Worm (Caenorhabditis elegans) whole organism, L1 larva: Measurements from ENCODE around the gene uda-1.

Experiments used
- C04F5.9 ChIP-seq: sonication (generic microtip); optimal IDR thresholded peaks from 2 replicates; lab custom pipeline; 2016; ENCODE audit warnings: missing genetic modification characterization, missing compliant biosample characterization
- C16A3.4 ChIP-seq: fragments of 150-350 bp; optimal IDR thresholded peaks from 2 replicates; lab custom pipeline; 2014; ENCODE audit warnings: missing biosample characterization, missing genetic modification characterization
- C34B4.2 ChIP-seq: sonication (generic microtip); optimal IDR thresholded peaks from 2 replicates; lab custom pipeline; 2017; ENCODE audit warnings: mild to moderate bottlenecking, missing genetic modification characterization, missing compliant biosample characterization
- F16B12.6 ChIP-seq: fragments of 150-350 bp; optimal IDR thresholded peaks from 2 replicates; lab custom pipeline; 2014; ENCODE audit warnings: missing biosample characterization, missing genetic modification characterization
- Y116A8C.19 ChIP-seq: sonication (generic microtip); optimal IDR thresholded peaks from 2 replicates; lab custom pipeline; 2016; ENCODE audit warnings: missing compliant biosample characterization, missing genetic modification characterization, borderline replicate concordance
- aly-2 ChIP-seq: fragments of 150-350 bp; optimal IDR thresholded peaks from 2 replicates; lab custom pipeline; 2014; ENCODE audit warnings: missing biosample characterization, missing genetic modification characterization
- ama-1 ChIP-seq: fragments of 150-350 bp; optimal IDR thresholded peaks from 2 replicates; lab custom pipeline; 2014
- ceh-8 ChIP-seq: fragments of 200-800 bp; sonication (Bioruptor generic); optimal IDR thresholded peaks from 2 replicates; lab custom pipeline; 2018; ENCODE audit warnings: mild to moderate bottlenecking, missing genetic modification characterization, moderate library complexity, missing compliant biosample characterization
- ceh-82 ChIP-seq, 3 experiments: fragments of 150-350 bp in 1 of 3; sonication (generic microtip) in 2 of 3; optimal IDR thresholded peaks; 2 replicates each; lab custom pipeline; 2014 to 2017; ENCODE audit warnings: missing biosample characterization in 3 of 3, missing genetic modification characterization in 3 of 3
- ceh-90 ChIP-seq: sonication (generic microtip); optimal IDR thresholded peaks from 2 replicates; lab custom pipeline; 2016; ENCODE audit warnings: missing genetic modification characterization, missing compliant biosample characterization
- dsc-1 ChIP-seq: sonication (generic microtip); optimal IDR thresholded peaks from 2 replicates; lab custom pipeline; 2016; ENCODE audit warnings: mild to moderate bottlenecking, missing genetic modification characterization, missing compliant biosample characterization
- efl-1 ChIP-seq, 4 experiments: fragments of 150-350 bp; optimal IDR thresholded peaks in 3 of 4; peaks in 1 of 4; 1 replicate in 1 of 4; 2 replicates in 3 of 4; lab custom pipeline; 2014; ENCODE audit warnings: missing biosample characterization in 2 of 4, missing genetic modification characterization in 2 of 4, missing genetic modification reagents in 2 of 4
- efl-3 ChIP-seq: fragments of 200-800 bp; sonication (Bioruptor generic); optimal IDR thresholded peaks from 2 replicates; lab custom pipeline; 2018; ENCODE audit warnings: mild to moderate bottlenecking, missing genetic modification characterization, missing compliant biosample characterization
- egl-13 ChIP-seq: sonication (generic microtip); optimal IDR thresholded peaks from 2 replicates; lab custom pipeline; 2016; ENCODE audit warnings: missing genotype, missing genetic modification reagents, missing genetic modification characterization, missing compliant biosample characterization
- egl-27 ChIP-seq, 2 experiments: fragments of 150-350 bp in 1 of 2; sonication (generic microtip); optimal IDR thresholded peaks; 3 replicates each; lab custom pipeline; 2017 to 2018; ENCODE audit warnings: missing biosample characterization in 2 of 2, missing genetic modification characterization in 2 of 2, missing genetic modification reagents in 2 of 2
- elt-2 ChIP-seq: sonication (generic microtip); optimal IDR thresholded peaks from 2 replicates; lab custom pipeline; 2016; ENCODE audit warnings: missing genetic modification characterization, mild to moderate bottlenecking, inconsistent platforms, missing compliant biosample characterization, missing genetic modification reagents
- elt-3 ChIP-seq, 6 experiments: fragments of 150-350 bp in 1 of 6; sonication (generic microtip); optimal IDR thresholded peaks; 2 replicates each; lab custom pipeline; 2017 to 2018; ENCODE audit warnings: missing biosample characterization in 6 of 6, missing genetic modification characterization in 6 of 6, inconsistent platforms in 1 of 6
- fos-1 ChIP-seq: fragments of 150-350 bp; optimal IDR thresholded peaks from 2 replicates; lab custom pipeline; 2014; ENCODE audit warnings: missing biosample characterization, missing genetic modification characterization
- grh-1 ChIP-seq: fragments of 200-800 bp; sonication (Bioruptor generic); IDR thresholded peaks from 2 replicates; pipeline ENCODE4 v1.3.6; 2022; ENCODE audit warnings: missing genetic modification reagents, missing genetic modification characterization, missing compliant biosample characterization
- hlh-17 ChIP-seq: fragments of 200-800 bp; sonication (Bioruptor generic); optimal IDR thresholded peaks from 2 replicates; lab custom pipeline; 2018; ENCODE audit warnings: missing genetic modification characterization, mild to moderate bottlenecking, missing compliant biosample characterization, moderate library complexity, borderline replicate concordance
- hlh-4 ChIP-seq: sonication (generic microtip); optimal IDR thresholded peaks from 2 replicates; lab custom pipeline; 2016; ENCODE audit warnings: mild to moderate bottlenecking, missing genetic modification characterization, missing compliant biosample characterization
- jun-1 ChIP-seq: fragments of 150-350 bp; optimal IDR thresholded peaks from 2 replicates; lab custom pipeline; 2014; ENCODE audit warnings: missing biosample characterization, missing genetic modification reagents, missing genetic modification characterization
- lin-13 ChIP-seq: fragments of 150-350 bp; optimal IDR thresholded peaks from 2 replicates; lab custom pipeline; 2014; ENCODE audit warnings: missing biosample characterization, missing genetic modification reagents, missing genetic modification characterization
- lin-14 ChIP-seq: fragments of 200-800 bp; sonication (Bioruptor generic); optimal IDR thresholded peaks from 2 replicates; lab custom pipeline; 2018; ENCODE audit warnings: mild to moderate bottlenecking, missing genetic modification characterization, moderate library complexity, missing compliant biosample characterization
- lin-15B ChIP-seq: fragments of 150-350 bp; sonication (generic microtip); optimal IDR thresholded peaks from 3 replicates; lab custom pipeline; 2014; ENCODE audit warnings: missing biosample characterization, missing genetic modification characterization
- lin-39 ChIP-seq: fragments of 150-350 bp; optimal IDR thresholded peaks from 2 replicates; lab custom pipeline; 2014; ENCODE audit warnings: missing biosample characterization, missing genetic modification reagents, missing genetic modification characterization
- lsy-2 ChIP-seq, 2 experiments: fragments of 150-350 bp; optimal IDR thresholded peaks; 2 replicates each; lab custom pipeline; 2014; ENCODE audit warnings: missing biosample characterization in 2 of 2, missing genetic modification characterization in 2 of 2
- mab-9 ChIP-seq: fragments of 200-800 bp; sonication (Bioruptor generic); IDR thresholded peaks from 2 replicates; pipeline ENCODE4 v1.3.6; 2022; ENCODE audit warnings: missing genetic modification reagents, missing genetic modification characterization, missing compliant biosample characterization
- mef-2 ChIP-seq: fragments of 150-350 bp; optimal IDR thresholded peaks from 2 replicates; lab custom pipeline; 2014; ENCODE audit warnings: missing biosample characterization, missing genetic modification characterization
- mep-1 ChIP-seq: fragments of 150-350 bp; optimal IDR thresholded peaks from 2 replicates; lab custom pipeline; 2014; ENCODE audit warnings: missing biosample characterization, missing genetic modification characterization
- nhr-11 ChIP-seq: fragments of 150-350 bp; optimal IDR thresholded peaks from 2 replicates; lab custom pipeline; 2014; ENCODE audit warnings: missing biosample characterization, missing genetic modification characterization
- nhr-237 ChIP-seq: fragments of 150-350 bp; optimal IDR thresholded peaks from 2 replicates; lab custom pipeline; 2014; ENCODE audit warnings: missing biosample characterization, missing genetic modification characterization
- nhr-71 ChIP-seq: sonication (generic microtip); optimal IDR thresholded peaks from 2 replicates; lab custom pipeline; 2016; ENCODE audit warnings: mild to moderate bottlenecking, missing genetic modification characterization, moderate library complexity, missing compliant biosample characterization
- nhr-85 ChIP-seq: sonication (generic microtip); peaks from one replicate; lab custom pipeline; 2016; ENCODE audit warnings: missing genetic modification characterization, inconsistent platforms, missing compliant biosample characterization
- nhr-90 ChIP-seq: sonication (generic microtip); optimal IDR thresholded peaks from 2 replicates; lab custom pipeline; 2016; ENCODE audit warnings: mild to moderate bottlenecking, missing genetic modification characterization, missing compliant biosample characterization; ENCODE audit not compliant: poor library complexity
- pax-3 ChIP-seq: fragments of 200-800 bp; sonication (Bioruptor generic); optimal IDR thresholded peaks from 2 replicates; lab custom pipeline; 2018; ENCODE audit warnings: mild to moderate bottlenecking, missing genetic modification characterization, moderate library complexity, missing compliant biosample characterization
- rnt-1 ChIP-seq: sonication (generic microtip); optimal IDR thresholded peaks from 2 replicates; lab custom pipeline; 2016; ENCODE audit warnings: mild to moderate bottlenecking, missing genetic modification characterization, moderate library complexity, missing compliant biosample characterization
- snpc-4 ChIP-seq: fragments of 150-350 bp; optimal IDR thresholded peaks from 2 replicates; lab custom pipeline; 2014; ENCODE audit warnings: missing biosample characterization, missing genetic modification characterization
- snu-23 ChIP-seq: sonication (generic microtip); optimal IDR thresholded peaks from 2 replicates; lab custom pipeline; 2016; ENCODE audit warnings: missing genetic modification characterization, missing compliant biosample characterization
- sox-4 ChIP-seq: sonication (generic microtip); optimal IDR thresholded peaks from 2 replicates; lab custom pipeline; 2016; ENCODE audit warnings: missing genetic modification characterization, missing compliant biosample characterization
- swsn-7 ChIP-seq: sonication (generic microtip); optimal IDR thresholded peaks from 2 replicates; lab custom pipeline; 2016; ENCODE audit warnings: missing genetic modification characterization, missing compliant biosample characterization
- unc-30 ChIP-seq: sonication (generic microtip); optimal IDR thresholded peaks from 2 replicates; lab custom pipeline; 2017; ENCODE audit warnings: missing biosample characterization, missing genetic modification characterization
- vab-15 ChIP-seq: sonication (generic microtip); optimal IDR thresholded peaks from 2 replicates; lab custom pipeline; 2017; ENCODE audit warnings: missing genotype, mild to moderate bottlenecking, missing genetic modification characterization, missing compliant biosample characterization
- zip-4 ChIP-seq: fragments of 200-800 bp; sonication (Bioruptor generic); optimal IDR thresholded peaks from 2 replicates; lab custom pipeline; 2018; ENCODE audit warnings: mild to moderate bottlenecking, missing genetic modification characterization, moderate library complexity, missing compliant biosample characterization

The uda-1 gene

DNA sequence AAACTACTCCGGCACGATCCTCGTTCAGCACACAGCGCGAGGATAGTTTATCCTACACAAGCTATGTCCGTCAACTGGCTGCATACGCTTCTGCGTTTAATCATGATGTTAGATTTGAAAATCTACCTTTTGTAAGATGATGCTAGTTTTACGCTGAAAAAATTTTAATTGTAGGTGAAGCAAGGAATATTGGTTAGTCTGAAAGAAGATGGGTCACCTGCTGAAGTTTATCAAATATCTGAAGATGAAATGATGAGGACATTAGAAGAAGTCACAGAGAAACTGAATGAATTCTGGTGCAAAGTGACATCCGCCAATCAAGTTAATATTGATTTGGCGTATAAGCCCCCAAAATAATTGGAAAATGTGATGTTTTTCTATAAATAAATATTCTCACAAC is 21.0 kb upstream of the uda-1 start:
- TF ChIP-seq sox-4: no peak
- no peak for TF ChIP-seq efl-1 (optimal IDR thresholded peaks at IDR 0.05; lab: Kevin White, UChicago)
- TF ChIP-seq efl-1 (GFP tag; optimal IDR thresholded peaks at IDR 0.05 in 1 of 2; lab: Kevin White, UChicago): peak in 1 of 2 experiments; percentile 61
- TF ChIP-seq grh-1: no peak

DNA sequence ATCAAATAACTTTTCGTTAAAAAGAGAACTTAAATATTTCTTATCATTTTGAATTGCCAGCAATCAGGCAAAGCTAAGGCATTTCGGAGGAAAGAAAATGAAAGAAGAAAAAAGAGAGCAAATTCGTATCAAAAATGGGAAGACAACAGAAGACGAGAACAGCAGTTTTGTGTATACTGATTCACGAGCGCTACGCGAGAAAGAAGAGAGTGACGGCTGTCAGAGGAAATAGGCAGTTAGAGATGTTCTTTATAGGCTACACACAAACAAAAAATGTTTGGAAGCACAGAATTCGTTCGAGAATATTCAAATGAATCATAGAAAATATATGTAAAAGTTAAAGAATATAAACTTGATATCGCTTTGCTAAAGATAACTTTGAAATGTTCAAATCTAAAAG is 19.7 kb upstream of the uda-1 start:
- TF ChIP-seq fos-1 (tag; lab: Kevin White, UChicago) (no peak), ama-1 (lab: Kevin White, UChicago) (no peak), nhr-85 (tag; lab: Kevin White, UChicago) (no peak), lin-14 (GFP tag; lab: Kevin White, UChicago) (peak; percentile 39), elt-2 (peak; percentile 32), lsy-2 (tag; optimal IDR thresholded peaks at IDR 0.05; lab: Kevin White, UChicago) (peak in 1 of 2 experiments; percentile 7), nhr-237 (no peak), nhr-11 (peak; percentile 57), mep-1 (tag; lab: Kevin White, UChicago) (peak; percentile 33), rnt-1 (no peak), elt-3 (tag; optimal IDR thresholded peaks at IDR 0.05; lab: Kevin White, UChicago) (no peak), snu-23 (GFP tag; lab: Kevin White, UChicago) (peak; percentile 17), C04F5.9 (tag; lab: Kevin White, UChicago) (no peak)

DNA sequence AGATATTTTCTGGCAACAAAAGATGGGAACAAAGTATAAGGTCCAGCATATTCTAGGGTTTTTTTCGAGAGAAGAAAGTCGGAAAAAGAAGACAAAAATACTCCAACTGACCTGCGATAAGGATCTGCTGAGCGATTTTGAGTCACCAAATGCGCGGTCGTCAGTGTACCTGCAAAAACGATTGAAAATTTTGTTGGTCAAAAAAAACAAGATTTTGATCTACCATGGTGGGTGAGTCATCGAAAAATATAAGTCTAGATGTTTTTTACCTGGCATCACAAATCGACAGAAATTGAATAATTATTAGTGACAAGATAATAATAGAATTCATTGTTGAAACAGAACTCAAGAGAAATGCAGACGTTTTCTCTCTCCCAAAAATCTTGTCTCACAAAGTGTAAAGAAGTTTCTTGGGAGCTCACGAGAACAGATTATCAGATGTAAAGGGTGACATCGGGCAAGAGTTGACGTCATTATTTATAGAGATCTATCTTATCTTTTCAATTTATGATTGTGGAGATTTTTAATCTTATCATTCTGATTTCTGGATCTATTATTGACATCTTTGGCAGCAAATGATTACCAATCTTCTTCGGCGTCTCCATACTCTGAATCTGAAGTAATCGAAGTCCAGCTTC is 19.2 kb upstream of the uda-1 start:
- TF ChIP-seq zip-4 (GFP tag; lab: Kevin White, UChicago) (no peak), F16B12.6 (tag; lab: Kevin White, UChicago) (no peak), hlh-4 (no peak), egl-27 (tag; optimal IDR thresholded peaks at IDR 0.05; lab: Kevin White, UChicago) (no peak), lin-13 (GFP tag; lab: Kevin White, UChicago) (no peak), efl-3 (GFP tag; lab: Kevin White, UChicago) (no peak), hlh-17 (no peak), aly-2 (tag; lab: Kevin White, UChicago) (no peak), ceh-90 (tag; lab: Kevin White, UChicago) (no peak), swsn-7 (tag; lab: Kevin White, UChicago) (no peak), lin-39 (tag; lab: Kevin White, UChicago) (no peak), Y116A8C.19 (no peak), vab-15 (tag; lab: Kevin White, UChicago) (no peak), snpc-4 (no peak), mab-9 (GFP tag; lab: Robert Waterston, UW) (no peak), egl-13 (tag; lab: Kevin White, UChicago) (no peak), mef-2 (no peak), ama-1 (lab: Kevin White, UChicago) (no peak), unc-30 (tag; lab: Kevin White, UChicago) (no peak), rnt-1 (peak; percentile 27), pax-3 (tag; lab: Kevin White, UChicago) (no peak), nhr-71 (tag; lab: Kevin White, UChicago) (peak; percentile 46), dsc-1 (tag; lab: Kevin White, UChicago) (peak; percentile 41), C16A3.4 (no peak), ceh-82 (tag; optimal IDR thresholded peaks at IDR 0.05; lab: Kevin White, UChicago) (no peak), jun-1 (tag; lab: Kevin White, UChicago) (no peak), lsy-2 (tag; optimal IDR thresholded peaks at IDR 0.05; lab: Kevin White, UChicago) (peak in 1 of 2 experiments; percentile 11), lin-15B (no peak), lin-14 (GFP tag; lab: Kevin White, UChicago) (peak; percentile 52), nhr-90 (tag; lab: Kevin White, UChicago) (no peak), ceh-8 (GFP tag; lab: Kevin White, UChicago) (no peak), C34B4.2 (tag; lab: Kevin White, UChicago) (no peak), grh-1 (no peak)
